Worm (Caenorhabditis elegans) whole organism, L1 larva: ENCODE measurements around the gene F19C6.3.

Source experiments
- C04F5.9 ChIP-seq: sonication (generic microtip); optimal IDR thresholded peaks from 2 replicates; lab custom pipeline; 2016; ENCODE audit warnings: missing genetic modification characterization, missing compliant biosample characterization
- C16A3.4 ChIP-seq: fragments of 150-350 bp; optimal IDR thresholded peaks from 2 replicates; lab custom pipeline; 2014; ENCODE audit warnings: missing biosample characterization, missing genetic modification characterization
- C34B4.2 ChIP-seq: sonication (generic microtip); optimal IDR thresholded peaks from 2 replicates; lab custom pipeline; 2017; ENCODE audit warnings: mild to moderate bottlenecking, missing genetic modification characterization, missing compliant biosample characterization
- F16B12.6 ChIP-seq: fragments of 150-350 bp; optimal IDR thresholded peaks from 2 replicates; lab custom pipeline; 2014; ENCODE audit warnings: missing biosample characterization, missing genetic modification characterization
- Y116A8C.19 ChIP-seq: sonication (generic microtip); optimal IDR thresholded peaks from 2 replicates; lab custom pipeline; 2016; ENCODE audit warnings: missing compliant biosample characterization, missing genetic modification characterization, borderline replicate concordance
- ama-1 ChIP-seq: fragments of 150-350 bp; optimal IDR thresholded peaks from 2 replicates; lab custom pipeline; 2014
- blmp-1 ChIP-seq: fragments of 150-350 bp; optimal IDR thresholded peaks from 2 replicates; lab custom pipeline; 2014; ENCODE audit warnings: missing biosample characterization, missing genetic modification characterization
- ceh-8 ChIP-seq: fragments of 200-800 bp; sonication (Bioruptor generic); optimal IDR thresholded peaks from 2 replicates; lab custom pipeline; 2018; ENCODE audit warnings: mild to moderate bottlenecking, missing genetic modification characterization, moderate library complexity, missing compliant biosample characterization
- ceh-88 ChIP-seq: fragments of 200-800 bp; sonication (Bioruptor generic); IDR thresholded peaks from 2 replicates; pipeline ENCODE4 v1.3.6; 2022; ENCODE audit warnings: missing genetic modification characterization, missing compliant biosample characterization
- dsc-1 ChIP-seq: sonication (generic microtip); optimal IDR thresholded peaks from 2 replicates; lab custom pipeline; 2016; ENCODE audit warnings: mild to moderate bottlenecking, missing genetic modification characterization, missing compliant biosample characterization
- efl-1 ChIP-seq, 4 experiments: fragments of 150-350 bp; optimal IDR thresholded peaks in 3 of 4; peaks in 1 of 4; 1 replicate in 1 of 4; 2 replicates in 3 of 4; lab custom pipeline; 2014; ENCODE audit warnings: missing biosample characterization in 2 of 4, missing genetic modification characterization in 2 of 4, missing genetic modification reagents in 2 of 4
- egl-13 ChIP-seq: sonication (generic microtip); optimal IDR thresholded peaks from 2 replicates; lab custom pipeline; 2016; ENCODE audit warnings: missing genotype, missing genetic modification reagents, missing genetic modification characterization, missing compliant biosample characterization
- egl-27 ChIP-seq, 2 experiments: fragments of 150-350 bp in 1 of 2; sonication (generic microtip); optimal IDR thresholded peaks; 3 replicates each; lab custom pipeline; 2017 to 2018; ENCODE audit warnings: missing biosample characterization in 2 of 2, missing genetic modification characterization in 2 of 2, missing genetic modification reagents in 2 of 2
- elt-2 ChIP-seq: sonication (generic microtip); optimal IDR thresholded peaks from 2 replicates; lab custom pipeline; 2016; ENCODE audit warnings: missing genetic modification characterization, mild to moderate bottlenecking, inconsistent platforms, missing compliant biosample characterization, missing genetic modification reagents
- elt-3 ChIP-seq, 6 experiments: fragments of 150-350 bp in 1 of 6; sonication (generic microtip); optimal IDR thresholded peaks; 2 replicates each; lab custom pipeline; 2017 to 2018; ENCODE audit warnings: missing biosample characterization in 6 of 6, missing genetic modification characterization in 6 of 6, inconsistent platforms in 1 of 6
- fkh-4 ChIP-seq: sonication (generic microtip); optimal IDR thresholded peaks from 2 replicates; lab custom pipeline; 2016; ENCODE audit warnings: missing compliant biosample characterization, missing genetic modification characterization, borderline replicate concordance
- fkh-8 ChIP-seq: sonication (generic microtip); optimal IDR thresholded peaks from 2 replicates; lab custom pipeline; 2016; ENCODE audit warnings: mild to moderate bottlenecking, missing genetic modification characterization, missing compliant biosample characterization
- grh-1 ChIP-seq: fragments of 200-800 bp; sonication (Bioruptor generic); IDR thresholded peaks from 2 replicates; pipeline ENCODE4 v1.3.6; 2022; ENCODE audit warnings: missing genetic modification reagents, missing genetic modification characterization, missing compliant biosample characterization
- hlh-17 ChIP-seq: fragments of 200-800 bp; sonication (Bioruptor generic); optimal IDR thresholded peaks from 2 replicates; lab custom pipeline; 2018; ENCODE audit warnings: missing genetic modification characterization, mild to moderate bottlenecking, missing compliant biosample characterization, moderate library complexity, borderline replicate concordance
- hlh-4 ChIP-seq: sonication (generic microtip); optimal IDR thresholded peaks from 2 replicates; lab custom pipeline; 2016; ENCODE audit warnings: mild to moderate bottlenecking, missing genetic modification characterization, missing compliant biosample characterization
- hpl-2 ChIP-seq: fragments of 150-350 bp; optimal IDR thresholded peaks from 2 replicates; lab custom pipeline; 2014; ENCODE audit warnings: missing biosample characterization, missing genetic modification reagents, missing genetic modification characterization
- irx-1 ChIP-seq: sonication (generic microtip); optimal IDR thresholded peaks from 2 replicates; lab custom pipeline; 2016; ENCODE audit warnings: missing genetic modification characterization, missing compliant biosample characterization
- isw-1 ChIP-seq: fragments of 200-800 bp; sonication (Bioruptor generic); IDR thresholded peaks from 2 replicates; pipeline ENCODE4 v1.3.6; 2022; ENCODE audit warnings: missing genetic modification characterization, missing compliant biosample characterization
- jun-1 ChIP-seq: fragments of 150-350 bp; optimal IDR thresholded peaks from 2 replicates; lab custom pipeline; 2014; ENCODE audit warnings: missing biosample characterization, missing genetic modification reagents, missing genetic modification characterization
- lin-15B ChIP-seq: fragments of 150-350 bp; sonication (generic microtip); optimal IDR thresholded peaks from 3 replicates; lab custom pipeline; 2014; ENCODE audit warnings: missing biosample characterization, missing genetic modification characterization
- lin-39 ChIP-seq: fragments of 150-350 bp; optimal IDR thresholded peaks from 2 replicates; lab custom pipeline; 2014; ENCODE audit warnings: missing biosample characterization, missing genetic modification reagents, missing genetic modification characterization
- lir-3 ChIP-seq: sonication (generic microtip); optimal IDR thresholded peaks from 2 replicates; lab custom pipeline; 2016; ENCODE audit warnings: mild to moderate bottlenecking, missing genetic modification characterization, moderate library complexity, missing compliant biosample characterization; ENCODE audit not compliant: poor library complexity
- mab-9 ChIP-seq: fragments of 200-800 bp; sonication (Bioruptor generic); IDR thresholded peaks from 2 replicates; pipeline ENCODE4 v1.3.6; 2022; ENCODE audit warnings: missing genetic modification reagents, missing genetic modification characterization, missing compliant biosample characterization
- mdl-1 ChIP-seq, 2 experiments: fragments of 150-350 bp; optimal IDR thresholded peaks; 2 replicates each; lab custom pipeline; 2014 to 2017; ENCODE audit warnings: missing biosample characterization in 2 of 2, missing genetic modification characterization in 2 of 2, inconsistent platforms in 1 of 2
- nhr-19 ChIP-seq: fragments of 200-800 bp; sonication (Bioruptor generic); conservative IDR thresholded peaks from 2 replicates; pipeline ENCODE4 v1.3.6; 2022; ENCODE audit warnings: missing genetic modification characterization, missing compliant biosample characterization
- nhr-237 ChIP-seq: fragments of 150-350 bp; optimal IDR thresholded peaks from 2 replicates; lab custom pipeline; 2014; ENCODE audit warnings: missing biosample characterization, missing genetic modification characterization
- nhr-28 ChIP-seq: fragments of 150-350 bp; optimal IDR thresholded peaks from 2 replicates; lab custom pipeline; 2014; ENCODE audit warnings: missing biosample characterization, missing genetic modification characterization
- nhr-47 ChIP-seq: sonication (generic microtip); optimal IDR thresholded peaks from 2 replicates; lab custom pipeline; 2016; ENCODE audit warnings: mild to moderate bottlenecking, missing genetic modification characterization, moderate library complexity, missing compliant biosample characterization
- nhr-77 ChIP-seq: fragments of 150-350 bp; optimal IDR thresholded peaks from 2 replicates; lab custom pipeline; 2014; ENCODE audit warnings: missing biosample characterization, missing genetic modification characterization
- nhr-84 ChIP-seq: sonication (generic microtip); optimal IDR thresholded peaks from 2 replicates; lab custom pipeline; 2017; ENCODE audit warnings: missing biosample characterization, missing genetic modification characterization
- nhr-85 ChIP-seq: sonication (generic microtip); peaks from one replicate; lab custom pipeline; 2016; ENCODE audit warnings: missing genetic modification characterization, inconsistent platforms, missing compliant biosample characterization
- nhr-90 ChIP-seq: sonication (generic microtip); optimal IDR thresholded peaks from 2 replicates; lab custom pipeline; 2016; ENCODE audit warnings: mild to moderate bottlenecking, missing genetic modification characterization, missing compliant biosample characterization; ENCODE audit not compliant: poor library complexity
- pag-3 ChIP-seq: sonication (generic microtip); optimal IDR thresholded peaks from 2 replicates; lab custom pipeline; 2017; ENCODE audit warnings: missing genetic modification characterization, mild to moderate bottlenecking, missing compliant biosample characterization, antibody characterized with exemption, borderline replicate concordance; ENCODE audit not compliant: insufficient read depth
- pax-3 ChIP-seq: fragments of 200-800 bp; sonication (Bioruptor generic); optimal IDR thresholded peaks from 2 replicates; lab custom pipeline; 2018; ENCODE audit warnings: mild to moderate bottlenecking, missing genetic modification characterization, moderate library complexity, missing compliant biosample characterization
- pqm-1 ChIP-seq: sonication (generic microtip); optimal IDR thresholded peaks from 3 replicates; lab custom pipeline; 2017; ENCODE audit warnings: missing biosample characterization, missing genetic modification characterization
- snpc-4 ChIP-seq: fragments of 150-350 bp; optimal IDR thresholded peaks from 2 replicates; lab custom pipeline; 2014; ENCODE audit warnings: missing biosample characterization, missing genetic modification characterization
- sox-4 ChIP-seq: sonication (generic microtip); optimal IDR thresholded peaks from 2 replicates; lab custom pipeline; 2016; ENCODE audit warnings: missing genetic modification characterization, missing compliant biosample characterization
- sup-37 ChIP-seq: fragments of 200-800 bp; sonication (Bioruptor generic); optimal IDR thresholded peaks from 2 replicates; lab custom pipeline; 2018; ENCODE audit warnings: mild to moderate bottlenecking, missing genetic modification characterization, missing compliant biosample characterization
- swsn-7 ChIP-seq: sonication (generic microtip); optimal IDR thresholded peaks from 2 replicates; lab custom pipeline; 2016; ENCODE audit warnings: missing genetic modification characterization, missing compliant biosample characterization
- tlp-1 ChIP-seq: fragments of 150-350 bp; optimal IDR thresholded peaks from 2 replicates; lab custom pipeline; 2014; ENCODE audit warnings: missing biosample characterization, missing genetic modification characterization
- unc-30 ChIP-seq: sonication (generic microtip); optimal IDR thresholded peaks from 2 replicates; lab custom pipeline; 2017; ENCODE audit warnings: missing biosample characterization, missing genetic modification characterization
- unc-86 ChIP-seq: sonication (generic microtip); optimal IDR thresholded peaks from 2 replicates; lab custom pipeline; 2016; ENCODE audit warnings: missing genetic modification characterization, missing compliant biosample characterization
- xbp-1 ChIP-seq: sonication (generic microtip); optimal IDR thresholded peaks from 2 replicates; lab custom pipeline; 2016; ENCODE audit warnings: missing genetic modification characterization, missing compliant biosample characterization
- ztf-11 ChIP-seq, 2 experiments: sonication (generic microtip); optimal IDR thresholded peaks; 2 replicates each; lab custom pipeline; 2016 to 2017; ENCODE audit warnings: missing genetic modification characterization in 2 of 2, missing biosample characterization in 1 of 2, missing compliant biosample characterization in 1 of 2
- ztf-4 ChIP-seq: fragments of 150-350 bp; optimal IDR thresholded peaks from 2 replicates; lab custom pipeline; 2014; ENCODE audit warnings: missing biosample characterization, missing genetic modification characterization

Gene F19C6.3

DNA sequence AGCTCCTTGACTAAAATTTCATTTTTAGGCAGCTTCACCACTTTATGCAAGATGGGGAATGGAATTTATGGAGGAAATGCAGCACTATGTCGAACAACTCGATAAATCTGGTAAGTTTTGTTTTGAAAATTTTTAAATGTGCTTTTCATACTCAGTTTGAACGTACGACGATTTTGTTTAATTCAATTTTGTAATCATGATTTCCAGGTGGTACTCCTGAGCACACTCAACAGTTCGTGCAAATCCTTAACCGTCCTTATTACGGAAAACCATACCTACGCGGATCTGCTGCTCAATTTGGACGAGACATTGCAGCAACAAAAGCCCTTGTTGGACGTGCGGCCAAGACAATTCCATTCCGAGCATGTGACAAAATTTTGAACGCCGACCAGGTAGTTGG is 46.0 kb downstream of the F19C6.3 start:
- TF ChIP-seq egl-27 (tag; optimal IDR thresholded peaks at IDR 0.05; lab: Kevin White, UChicago) (no peak), efl-1 (optimal IDR thresholded peaks at IDR 0.05; lab: Kevin White, UChicago) (no peak), efl-1 (GFP tag; optimal IDR thresholded peaks at IDR 0.05 in 1 of 2; lab: Kevin White, UChicago) (peak in 1 of 2 experiments; percentile 2)

DNA sequence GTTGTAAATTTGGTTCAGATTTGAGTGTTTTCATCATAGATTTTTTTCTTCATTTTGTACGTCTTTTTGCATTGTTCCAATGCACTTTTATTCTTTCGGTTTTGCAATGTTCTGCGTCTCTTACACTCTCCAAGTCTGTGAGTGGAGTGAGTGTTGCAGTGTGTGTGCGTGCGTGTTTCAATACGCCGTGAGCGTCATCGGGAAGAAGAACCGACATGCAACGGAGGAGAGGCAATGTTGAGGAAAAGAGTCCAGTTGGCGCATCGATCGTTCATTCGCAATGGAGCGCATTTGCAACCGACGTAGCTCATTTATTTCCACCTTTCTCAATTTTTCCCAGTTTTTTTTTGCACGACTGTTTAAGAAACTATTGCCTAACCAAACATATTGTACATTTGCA is 50.0 kb downstream of the F19C6.3 start, which contains the start of gene ZC506.1:
Gene ZC506.1 (plus strand): TSS at position 400 of the 400 bp plus-strand sequence.
- peak; percentile 66; the same call in 1 of the 2 replicates for TF ChIP-seq mab-9 (GFP tag; lab: Robert Waterston, UW)
- peak; percentile 83 for TF ChIP-seq pax-3
- peak in 1 of 2 experiments; percentile 93 for TF ChIP-seq mdl-1 (tag; optimal IDR thresholded peaks at IDR 0.05; lab: Kevin White, UChicago)
- TF ChIP-seq ztf-4 = peak; percentile 90
- peak; percentile 73 for TF ChIP-seq ceh-8 (GFP tag; lab: Kevin White, UChicago)
- TF ChIP-seq nhr-85 = peak; percentile 95
- TF ChIP-seq unc-86 = peak; percentile 94
- TF ChIP-seq pqm-1 (tag; lab: Kevin White, UChicago) = peak; percentile 6
- peak; percentile 71 for TF ChIP-seq snpc-4
- TF ChIP-seq lin-15B (tag; lab: Kevin White, UChicago) = peak; percentile 81
- TF ChIP-seq nhr-90 (tag; lab: Kevin White, UChicago) = peak; percentile 89
- peak; percentile 83 for TF ChIP-seq hpl-2
- no peak for TF ChIP-seq tlp-1 (tag; lab: Kevin White, UChicago)
- TF ChIP-seq sup-37 (GFP tag; lab: Kevin White, UChicago) = peak; percentile 72
- peak; percentile 93 for TF ChIP-seq nhr-47 (tag; lab: Kevin White, UChicago)
- no peak for TF ChIP-seq Y116A8C.19 (tag; lab: Kevin White, UChicago)
- TF ChIP-seq F16B12.6 = peak; percentile 21
- TF ChIP-seq isw-1 (GFP tag; lab: Robert Waterston, UW) = peak; percentile 85
- no peak for TF ChIP-seq hlh-4 (tag; lab: Kevin White, UChicago)
- TF ChIP-seq fkh-8 (tag; lab: Kevin White, UChicago) = peak; percentile 96
- peak; percentile 75 for TF ChIP-seq ceh-88 (GFP tag; lab: Robert Waterston, UW)
- peak; percentile 96 for TF ChIP-seq nhr-77 (tag; lab: Kevin White, UChicago)
- no peak for TF ChIP-seq C34B4.2 (tag; lab: Kevin White, UChicago)
- peak; percentile 82 for TF ChIP-seq nhr-237 (tag; lab: Kevin White, UChicago)
- TF ChIP-seq pag-3 (tag; lab: Kevin White, UChicago) = no peak
- peak; percentile 38 for TF ChIP-seq C04F5.9 (tag; lab: Kevin White, UChicago)
- no peak for TF ChIP-seq fkh-4
- TF ChIP-seq nhr-28 (tag; lab: Kevin White, UChicago) = no peak
- TF ChIP-seq lir-3 (tag; lab: Kevin White, UChicago) = peak; percentile 77
- TF ChIP-seq elt-2 (tag; lab: Kevin White, UChicago) = peak; percentile 81
- TF ChIP-seq grh-1 (GFP tag; lab: Robert Waterston, UW) = peak; percentile 77
- no peak for TF ChIP-seq hlh-17 (GFP tag; lab: Kevin White, UChicago)
- peak; percentile 87 for TF ChIP-seq egl-13
- peak; percentile 92 for TF ChIP-seq dsc-1 (tag; lab: Kevin White, UChicago)
- TF ChIP-seq ama-1 (lab: Kevin White, UChicago) = no peak
- peak in 1 of 2 experiments; percentile 45 for TF ChIP-seq ztf-11 (tag; optimal IDR thresholded peaks at IDR 0.05; lab: Kevin White, UChicago)
- TF ChIP-seq egl-27 (tag; optimal IDR thresholded peaks at IDR 0.05; lab: Kevin White, UChicago) = peak; percentile 74 to 87
- peak; percentile 96 for TF ChIP-seq swsn-7 (tag; lab: Kevin White, UChicago)
- peak; percentile 78 for TF ChIP-seq blmp-1 (tag; lab: Kevin White, UChicago)
- TF ChIP-seq unc-30 (tag; lab: Kevin White, UChicago) = no peak
- TF ChIP-seq nhr-84 (tag; lab: Kevin White, UChicago) = no peak
- TF ChIP-seq jun-1 (tag; lab: Kevin White, UChicago) = peak; percentile 93
- TF ChIP-seq elt-3 (tag; optimal IDR thresholded peaks at IDR 0.05; lab: Kevin White, UChicago) = peak in 4 of 6 experiments; percentile 3 to 83 (median 70)
- TF ChIP-seq nhr-19 (GFP tag; lab: Robert Waterston, UW) = peak; percentile 95
- TF ChIP-seq irx-1 (tag; lab: Kevin White, UChicago) = peak; percentile 92
- TF ChIP-seq sox-4 (tag; lab: Kevin White, UChicago) = peak; percentile 73
- TF ChIP-seq lin-39 (tag; lab: Kevin White, UChicago) = peak; percentile 66
- TF ChIP-seq xbp-1 (tag; lab: Kevin White, UChicago) = peak; percentile 91
- peak; percentile 98 for TF ChIP-seq C16A3.4
